Fruit fly (Drosophila melanogaster) Kc167 (cell line): Measurements from ENCODE around the gene CG8664.

Experiments used
- Myc ChIP-seq: fragments of >200 bp; optimal IDR thresholded peaks from 2 replicates; lab custom pipeline; 2017; ENCODE audit warnings: missing external identifiers
- Sin3A ChIP-seq: fragments of >200 bp; optimal IDR thresholded peaks from 2 replicates; lab custom pipeline; 2018; ENCODE audit warnings: missing external identifiers
- h ChIP-seq: fragments of >200 bp; optimal IDR thresholded peaks from 3 replicates; lab custom pipeline; 2018; ENCODE audit warnings: missing external identifiers
- insv ChIP-seq: fragments of >200 bp; optimal IDR thresholded peaks from 3 replicates; lab custom pipeline; 2018; ENCODE audit warnings: missing external identifiers
- psq ChIP-seq: fragments of >200 bp; optimal IDR thresholded peaks from 2 replicates; lab custom pipeline; 2017; ENCODE audit warnings: missing external identifiers
- ttk ChIP-seq: sonication (Bioruptor generic); optimal IDR thresholded peaks from 2 replicates; lab custom pipeline; 2017; ENCODE audit warnings: missing external identifiers

Gene CG8664

DNA sequence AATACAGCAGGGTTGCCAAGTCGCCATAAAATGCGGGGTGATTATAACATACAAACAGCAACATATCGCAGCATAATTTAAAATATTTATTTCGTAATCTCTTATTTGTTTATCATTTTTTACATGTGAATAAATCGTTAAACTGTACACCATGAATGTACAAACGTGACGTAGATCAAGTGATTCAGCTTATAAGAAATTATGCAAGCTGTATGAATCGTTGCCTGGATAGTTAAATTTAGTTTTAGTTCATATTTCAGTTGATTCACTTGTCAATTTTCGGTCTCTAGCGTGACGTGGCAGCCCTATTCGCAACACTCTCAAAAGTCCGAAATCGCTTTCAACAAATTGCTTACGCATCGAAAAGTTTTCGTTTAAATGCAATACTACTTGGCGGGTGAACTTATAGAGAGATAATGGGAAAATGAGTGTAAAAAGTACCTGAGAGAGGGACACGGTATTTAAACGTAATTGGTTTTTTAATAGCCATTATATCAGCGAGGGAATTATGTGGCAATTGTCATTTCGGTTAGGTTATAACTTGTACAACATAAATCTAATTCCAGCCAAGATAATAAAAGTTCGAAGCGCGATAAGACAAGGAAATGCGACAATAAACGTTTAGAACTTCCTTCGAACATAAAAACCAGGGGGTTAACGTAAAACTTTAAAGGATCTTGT lies 9.7 kb upstream of the CG8664 start:
- TF ChIP-seq insv (lab: Kevin White, UChicago) (no peak), Sin3A (no peak), ttk (lab: Kevin White, UChicago) (no peak), psq (lab: Kevin White, UChicago) (no peak), h (lab: Kevin White, UChicago) (no peak)

DNA sequence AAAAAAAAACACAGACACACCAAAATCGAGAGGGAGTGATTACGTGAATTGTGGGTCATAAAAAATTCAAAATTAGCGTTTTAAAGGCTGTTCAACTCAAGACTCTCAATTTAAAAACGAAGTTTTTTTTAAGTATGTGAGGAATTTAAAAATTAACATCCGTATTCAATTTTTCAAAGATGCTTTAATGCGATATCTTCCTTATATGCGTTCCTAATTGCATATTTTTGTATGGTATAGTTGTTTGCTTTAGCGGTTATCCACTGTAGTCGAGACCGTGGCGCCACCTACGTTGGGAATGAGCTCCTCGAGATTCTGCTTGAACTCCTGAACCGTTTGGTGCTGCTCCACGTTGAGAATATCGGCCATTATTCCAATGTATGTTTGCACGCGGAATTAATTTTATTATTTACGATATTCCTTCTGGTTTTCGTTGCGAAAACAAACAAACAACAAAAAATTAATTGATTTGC lies 8.5 kb upstream of the CG8664 start:
- TF ChIP-seq Sin3A (no peak), psq (lab: Kevin White, UChicago) (no peak), insv (lab: Kevin White, UChicago) (no peak), ttk (lab: Kevin White, UChicago) (no peak), Myc (lab: Kevin White, UChicago) (no peak), h (lab: Kevin White, UChicago) (no peak)

DNA sequence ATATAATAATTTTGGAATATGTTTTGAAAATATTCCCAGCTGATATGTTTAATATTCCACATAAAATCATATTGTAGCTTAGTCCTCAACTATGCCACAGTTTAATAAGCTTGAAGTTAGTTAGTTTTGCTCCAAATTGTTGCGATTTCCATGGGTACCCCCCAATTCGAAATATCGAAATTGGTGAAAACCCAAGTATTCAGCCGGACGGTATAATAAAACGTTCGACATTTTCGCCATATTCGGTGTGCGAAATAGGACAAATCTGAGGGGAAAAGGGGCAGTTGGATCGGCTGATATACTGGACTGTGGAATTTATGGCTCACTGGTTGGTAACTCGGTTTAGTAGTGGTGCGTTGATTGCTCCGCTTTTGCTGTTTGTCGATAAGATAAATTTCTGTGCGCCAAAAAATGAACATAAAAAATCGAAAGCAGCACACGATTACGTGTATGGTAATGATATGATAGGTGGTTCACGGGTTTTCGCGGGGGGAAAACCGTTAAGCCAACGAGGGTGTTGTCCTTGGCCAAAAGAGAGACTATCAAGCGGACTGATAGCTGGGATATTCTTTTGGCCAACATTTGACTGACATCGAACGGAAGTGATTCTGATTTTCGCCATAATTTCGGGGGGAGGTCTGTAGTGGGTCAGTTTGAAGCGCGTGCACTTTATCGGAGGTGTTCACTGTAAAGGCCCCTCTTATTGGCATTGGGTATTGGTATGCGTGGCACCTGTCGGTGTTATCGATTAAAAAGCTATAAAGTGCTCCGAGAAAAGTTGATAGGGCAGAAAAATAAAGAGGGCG lies 7.8 kb upstream of the CG8664 start:
- TF ChIP-seq h (lab: Kevin White, UChicago) (no peak), Myc (lab: Kevin White, UChicago) (no peak), ttk (lab: Kevin White, UChicago) (no peak), psq (lab: Kevin White, UChicago) (no peak), insv (lab: Kevin White, UChicago) (no peak), Sin3A (no peak)

DNA sequence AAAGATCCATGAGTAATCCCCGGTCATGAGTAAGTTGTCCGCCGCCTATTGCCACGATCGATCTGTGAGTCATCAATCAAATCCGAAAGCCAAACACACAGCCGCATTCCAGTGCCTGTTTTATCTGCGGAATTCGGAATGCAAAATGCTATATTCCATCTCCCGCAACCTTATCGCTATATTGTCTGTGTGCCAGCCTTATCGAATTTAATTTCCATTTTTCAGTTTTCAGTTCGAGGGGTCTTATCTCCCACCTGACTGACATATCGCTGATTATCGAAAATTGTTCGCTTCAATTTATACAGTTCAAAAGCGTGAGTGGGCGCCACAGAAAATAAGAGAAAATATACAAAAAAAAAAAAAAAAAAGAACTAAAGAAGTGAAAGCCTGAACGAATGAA lies 6.7 kb upstream of the CG8664 start:
- TF ChIP-seq insv (lab: Kevin White, UChicago) (no peak), psq (lab: Kevin White, UChicago) (no peak), h (lab: Kevin White, UChicago) (no peak), ttk (lab: Kevin White, UChicago) (no peak), Sin3A (no peak), Myc (lab: Kevin White, UChicago) (no peak)

dm6 chrX:17285069-17285468 lies 2.5 kb upstream of the CG8664 start:
- TF ChIP-seq insv (lab: Kevin White, UChicago) (no peak), ttk (lab: Kevin White, UChicago) (no peak), psq (lab: Kevin White, UChicago) (no peak), h (lab: Kevin White, UChicago) (no peak), Myc (lab: Kevin White, UChicago) (no peak), Sin3A (no peak)

DNA sequence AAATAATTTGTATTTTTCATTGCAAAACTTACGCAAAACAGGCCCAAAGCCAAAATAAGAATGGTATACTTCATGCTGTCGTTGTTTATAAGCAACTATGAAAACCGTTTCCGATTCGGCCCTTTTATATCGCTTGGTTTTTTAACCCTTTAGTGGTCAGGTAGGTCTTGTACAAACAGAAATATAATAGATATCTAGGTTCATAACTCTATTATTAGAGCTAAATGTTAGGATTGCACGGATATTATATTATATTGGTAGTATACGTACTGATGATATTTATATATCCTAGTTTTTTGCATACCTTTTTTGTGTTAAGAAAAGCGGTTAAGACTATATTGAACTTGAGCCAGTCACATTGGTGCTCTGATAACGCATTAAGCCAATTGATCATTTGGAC lies 1.9 kb upstream of the CG8664 start, which contains the start of gene CG8661:
CG8661 (minus strand) TSS at position 101 of the 400 bp plus-strand sequence.
- TF ChIP-seq Sin3A (no peak), Myc (lab: Kevin White, UChicago) (no peak), ttk (lab: Kevin White, UChicago) (no peak), insv (lab: Kevin White, UChicago) (no peak), psq (lab: Kevin White, UChicago) (no peak), h (lab: Kevin White, UChicago) (no peak)

DNA sequence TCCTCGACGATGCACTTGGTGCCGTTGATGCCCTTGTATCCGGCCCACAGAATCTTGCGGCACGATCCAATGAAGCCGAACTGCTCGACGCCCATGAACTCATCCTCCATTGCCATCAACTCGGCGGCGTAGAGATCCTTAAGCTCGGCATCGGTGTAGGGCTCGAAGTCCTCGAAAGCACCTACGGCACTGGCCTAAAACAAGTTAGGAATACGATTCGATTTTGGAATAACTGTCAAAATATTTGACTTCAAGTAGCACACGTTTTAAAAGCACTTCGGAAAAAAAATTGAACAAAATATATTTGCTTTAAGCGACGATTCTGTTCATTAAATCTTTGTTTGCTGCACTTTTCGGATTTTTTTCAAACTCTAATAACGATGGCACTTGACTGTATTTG lies 330 bp downstream of the CG8664 start, which contains the start of gene CG5445:
CG5445 (plus strand) TSS at position 301 of the 400 bp plus-strand sequence.
- TF ChIP-seq Myc (lab: Kevin White, UChicago) (no peak), h (lab: Kevin White, UChicago) (no peak)

dm6 chrX:17274798-17275197 lies 7.7 kb downstream of the CG8664 start:
- TF ChIP-seq h (lab: Kevin White, UChicago) (no peak), insv (lab: Kevin White, UChicago) (no peak), Sin3A (no peak), Myc (lab: Kevin White, UChicago) (no peak), psq (lab: Kevin White, UChicago) (no peak), ttk (lab: Kevin White, UChicago) (no peak)

DNA sequence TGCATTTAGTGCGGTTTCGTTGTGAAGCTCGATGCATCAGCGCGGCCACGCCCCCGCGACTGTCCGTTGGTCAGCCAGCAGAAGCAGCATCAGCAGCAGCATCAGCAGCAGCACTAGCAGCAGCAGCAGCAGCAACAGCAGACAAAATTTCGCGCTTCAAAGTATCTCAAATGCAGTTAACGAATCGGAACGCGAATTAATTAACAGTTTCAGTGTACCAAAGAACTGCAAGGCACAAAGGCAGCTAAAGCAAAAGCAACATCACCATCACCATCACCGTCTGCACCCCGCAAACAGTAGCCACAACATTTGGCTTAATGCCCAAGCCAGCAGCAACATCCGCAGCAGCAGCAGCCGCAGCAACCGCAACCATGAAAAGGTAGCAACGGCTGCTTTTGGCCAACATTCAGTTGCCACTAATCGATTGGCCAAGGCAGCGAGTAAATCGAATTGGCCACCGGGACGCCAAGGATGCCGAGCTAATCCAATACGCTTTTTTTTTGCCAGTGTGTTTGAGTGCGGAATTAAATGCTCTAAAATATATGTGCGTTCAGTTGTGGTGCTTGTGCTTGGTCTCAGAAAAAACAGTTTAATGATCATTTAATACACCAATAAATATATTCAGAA lies 17.0 kb downstream of the CG8664 start:
- TF ChIP-seq Sin3A (no peak), psq (lab: Kevin White, UChicago) (no peak)

DNA sequence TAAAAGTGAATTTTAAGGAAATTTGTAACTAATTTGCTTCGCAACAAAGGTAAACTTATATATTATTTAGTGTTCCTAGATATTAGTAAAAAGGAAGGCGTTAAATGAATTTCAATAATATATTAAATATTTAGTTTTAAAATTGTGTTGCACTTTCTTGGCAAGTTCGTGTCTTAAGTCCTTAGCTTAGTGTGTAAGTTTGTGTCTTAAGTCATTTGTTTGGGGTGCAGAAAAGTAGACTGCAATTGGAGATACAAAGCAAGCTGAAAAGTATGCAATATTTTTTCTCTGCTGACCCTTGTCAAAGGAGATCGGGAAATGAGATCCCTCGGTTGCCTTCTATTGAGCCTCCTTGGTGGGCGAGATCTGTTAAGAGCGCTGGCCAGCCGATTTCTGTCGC lies 20.5 kb downstream of the CG8664 start:
- TF ChIP-seq psq (lab: Kevin White, UChicago) (no peak), insv (lab: Kevin White, UChicago) (no peak), ttk (lab: Kevin White, UChicago) (no peak), Sin3A (no peak), Myc (lab: Kevin White, UChicago) (no peak), h (lab: Kevin White, UChicago) (no peak)

dm6 chrX:17255677-17256076 lies 26.8 kb downstream of the CG8664 start:
- no peak for TF ChIP-seq psq (lab: Kevin White, UChicago)
- no peak for TF ChIP-seq h (lab: Kevin White, UChicago)
- no peak for TF ChIP-seq ttk (lab: Kevin White, UChicago)
- TF ChIP-seq insv (lab: Kevin White, UChicago) = no peak
- no peak for TF ChIP-seq Myc (lab: Kevin White, UChicago)
- TF ChIP-seq Sin3A = no peak
